Worm (Caenorhabditis elegans) whole organism, L4 larva: ENCODE measurements around the gene fipr-5.

Source experiments
- ctbp-1 ChIP-seq: fragments of 200-800 bp; sonication (Bioruptor generic); IDR thresholded peaks from 2 replicates; pipeline ENCODE4 v1.3.6; 2022; ENCODE audit warnings: missing genetic modification reagents, missing genetic modification characterization, missing compliant biosample characterization
- mxl-2 ChIP-seq: fragments of 200-800 bp; sonication (Bioruptor generic); conservative IDR thresholded peaks from 2 replicates; pipeline ENCODE4 v1.3.6; 2022; ENCODE audit warnings: missing genetic modification reagents, missing genetic modification characterization, missing compliant biosample characterization
- unc-62 ChIP-seq, 3 experiments: fragments of 150-350 bp in 1 of 3; sonication (generic microtip); optimal IDR thresholded peaks in 2 of 3; peaks in 1 of 3; 1 replicate in 1 of 3; 2 replicates in 2 of 3; lab custom pipeline; 2014 to 2017; ENCODE audit warnings: missing biosample characterization in 3 of 3, missing genetic modification characterization in 3 of 3, missing genetic modification reagents in 3 of 3, missing genotype in 1 of 3

ce11 chrV:10210244-10210643 lies 11.0 kb downstream of the fipr-5 start, which contains the start of gene tftc-3:
- TF ChIP-seq unc-62 (GFP tag; optimal IDR thresholded peaks at IDR 0.05 in 1 of 2; lab: Kevin White, UChicago) (no peak), unc-62 (tag; optimal IDR thresholded peaks at IDR 0.05; lab: Kevin White, UChicago) (no peak), mxl-2 (no peak), ctbp-1 (no peak)
